Worm (Caenorhabditis elegans) whole organism, midembryonic: Measurements from ENCODE around the gene C18A11.3.

Experiments used
- T22C8.4 ChIP-seq: fragments of 200-800 bp; sonication (Bioruptor generic); IDR thresholded peaks from 2 replicates; pipeline ENCODE4 v1.3.6; 2022; ENCODE audit warnings: missing genetic modification characterization, missing compliant biosample characterization
- cog-1 ChIP-seq: sonication (generic microtip); optimal IDR thresholded peaks from 2 replicates; lab custom pipeline; 2016; ENCODE audit warnings: missing genetic modification characterization, missing compliant biosample characterization
- med-1 ChIP-seq: sonication (generic microtip); optimal IDR thresholded peaks from 2 replicates; lab custom pipeline; 2017; ENCODE audit warnings: missing genetic modification characterization, mild to moderate bottlenecking, missing compliant biosample characterization, antibody characterized with exemption, missing genetic modification reagents; ENCODE audit not compliant: insufficient read depth
- ref-1 ChIP-seq: fragments of 200-800 bp; sonication (Bioruptor generic); conservative IDR thresholded peaks from 2 replicates; pipeline ENCODE4 v1.3.6; 2022; ENCODE audit warnings: missing genetic modification reagents, missing genetic modification characterization, missing compliant biosample characterization
- ztf-29 ChIP-seq: fragments of 200-800 bp; sonication (Bioruptor generic); IDR thresholded peaks from 2 replicates; pipeline ENCODE4 v1.3.6; 2022; ENCODE audit warnings: missing genetic modification reagents, missing genetic modification characterization, missing compliant biosample characterization

DNA sequence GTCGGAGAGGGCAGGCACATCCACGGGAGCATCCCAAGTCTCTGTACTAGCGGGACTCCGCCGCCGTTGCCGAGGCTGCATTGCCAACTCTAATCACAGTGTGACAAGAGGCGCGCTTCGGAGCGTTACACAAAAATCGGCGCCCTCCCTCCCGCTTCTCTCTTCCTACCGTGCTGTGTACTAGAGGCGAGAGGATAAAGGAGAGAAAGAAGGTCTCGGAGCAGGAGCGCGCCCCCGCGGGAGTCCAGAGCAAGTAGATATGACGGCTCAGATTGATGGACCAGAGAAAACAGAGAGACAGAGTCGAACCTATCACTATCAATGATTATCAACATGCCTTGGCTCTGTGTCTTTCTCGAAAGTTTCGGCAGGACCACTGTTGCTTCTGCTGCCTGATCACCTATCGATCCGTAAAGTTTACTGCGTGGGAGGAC is 7.9 kb upstream of the C18A11.3 start:
- TF ChIP-seq T22C8.4 (GFP tag; lab: Robert Waterston, UW), result no peak
- TF ChIP-seq med-1 (GFP tag; lab: Kevin White, UChicago), result no peak
- TF ChIP-seq cog-1 (tag; lab: Kevin White, UChicago), result no peak
- TF ChIP-seq ref-1 (GFP tag; lab: Robert Waterston, UW), result no peak
- TF ChIP-seq ztf-29 (GFP tag; lab: Robert Waterston, UW), result no peak
